Fruit fly (Drosophila melanogaster) whole organism, prepupa: Measurements from ENCODE around the gene CG33639.

Experiments used
- Blimp-1 ChIP-seq: fragments of 200-800 bp; sonication (Bioruptor generic); optimal IDR thresholded peaks from 3 replicates; lab custom pipeline; 2017; ENCODE audit warnings: missing biosample characterization, missing genetic modification characterization, mild to moderate bottlenecking, moderate library complexity, missing genetic modification reagents
- CG10669 ChIP-seq: fragments of 200-800 bp; sonication (Bioruptor generic); optimal IDR thresholded peaks from 3 replicates; lab custom pipeline; 2018; ENCODE audit warnings: missing biosample characterization, mild to moderate bottlenecking, missing genetic modification characterization, moderate library complexity
- CG1621 ChIP-seq: fragments of 200-800 bp; sonication (Bioruptor generic); optimal IDR thresholded peaks from 3 replicates; lab custom pipeline; 2018; ENCODE audit warnings: missing biosample characterization, mild to moderate bottlenecking, missing genetic modification characterization
- CG16779 ChIP-seq: fragments of 200-800 bp; sonication (Bioruptor generic); optimal IDR thresholded peaks from 3 replicates; lab custom pipeline; 2017; ENCODE audit warnings: missing biosample characterization, mild to moderate bottlenecking, missing genetic modification characterization
- CG32006 ChIP-seq: fragments of 200-800 bp; sonication (Bioruptor generic); optimal IDR thresholded peaks from 3 replicates; lab custom pipeline; 2017; ENCODE audit warnings: missing biosample characterization, mild to moderate bottlenecking, missing genetic modification characterization
- CG6792 ChIP-seq: fragments of 200-800 bp; sonication (Bioruptor generic); optimal IDR thresholded peaks from 3 replicates; lab custom pipeline; 2016; ENCODE audit warnings: missing biosample characterization, missing genetic modification characterization
- CG8632 ChIP-seq: fragments of 200-800 bp; sonication (Bioruptor generic); optimal IDR thresholded peaks from 3 replicates; lab custom pipeline; 2016; ENCODE audit warnings: missing biosample characterization, missing genetic modification characterization
- CG9139 ChIP-seq: fragments of 200-800 bp; sonication (Bioruptor generic); optimal IDR thresholded peaks from 3 replicates; lab custom pipeline; 2017; ENCODE audit warnings: missing biosample characterization, mild to moderate bottlenecking, missing genetic modification characterization
- Ets96B ChIP-seq: fragments of 200-800 bp; optimal IDR thresholded peaks from 2 replicates; lab custom pipeline; 2019; ENCODE audit warnings: missing biosample characterization, mild to moderate bottlenecking, missing genetic modification characterization, moderate library complexity
- Gug ChIP-seq: fragments of 200-800 bp; sonication (Bioruptor generic); IDR thresholded peaks from 2 replicates; pipeline ENCODE4 v1.3.6; 2022; ENCODE audit warnings: missing biosample characterization, missing genetic modification characterization
- fkh ChIP-seq: fragments of 200-800 bp; sonication (Bioruptor generic); optimal IDR thresholded peaks from 3 replicates; lab custom pipeline; 2017; ENCODE audit warnings: missing biosample characterization, mild to moderate bottlenecking, missing genetic modification characterization, moderate library complexity
- net ChIP-seq: fragments of 200-800 bp; sonication (Bioruptor generic); optimal IDR thresholded peaks from 3 replicates; lab custom pipeline; 2016; ENCODE audit warnings: missing biosample characterization, missing genetic modification characterization

DNA sequence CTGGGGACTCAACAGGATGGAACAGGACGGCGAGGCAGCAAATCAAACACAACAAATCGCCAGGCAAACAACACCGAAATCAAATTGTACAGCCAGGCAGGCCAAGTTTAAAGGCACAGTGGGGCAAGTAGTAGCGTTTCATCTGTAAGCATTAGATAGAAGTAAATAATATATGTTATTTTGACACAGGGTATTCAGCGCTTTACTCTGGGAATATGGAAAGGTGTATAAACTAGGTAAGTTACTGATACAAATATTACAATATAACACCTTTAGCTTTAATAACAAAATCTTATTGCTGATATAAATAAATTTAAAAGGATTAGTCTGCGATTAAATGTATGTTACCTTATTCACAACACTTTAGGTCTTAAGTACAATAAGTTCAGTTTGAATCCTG, 37.5 kb upstream of the CG33639 start:
- TF ChIP-seq CG8632 (GFP tag; lab: Kevin White, UChicago), result no peak
- TF ChIP-seq CG1621 (tag; lab: Kevin White, UChicago), result no peak
- TF ChIP-seq CG16779 (tag; lab: Kevin White, UChicago), result no peak
- TF ChIP-seq CG9139 (GFP tag; lab: Kevin White, UChicago), result no peak
- no peak for TF ChIP-seq CG32006 (GFP tag; lab: Kevin White, UChicago)
- no peak for TF ChIP-seq Gug (GFP tag; lab: Robert Waterston, UW)
- no peak for TF ChIP-seq net (GFP tag; lab: Kevin White, UChicago)
- no peak for TF ChIP-seq CG10669
- no peak for TF ChIP-seq Blimp-1 (GFP tag; lab: Kevin White, UChicago)
- no peak for TF ChIP-seq CG6792
- TF ChIP-seq fkh (GFP tag; lab: Kevin White, UChicago), result no peak
- TF ChIP-seq Ets96B (tag; lab: Kevin White, UChicago), result no peak
